Fruit fly (Drosophila melanogaster) whole organism, wandering third instar larva: ENCODE results near the gene Tg.
A peak's percentile ranks its signal among the peaks of the same experiment; 100 is the strongest.

Experiments
- Abd-B ChIP-seq: fragments of >200 bp; optimal IDR thresholded peaks from 2 replicates; lab custom pipeline; 2017; ENCODE audit warnings: missing biosample characterization, missing genetic modification characterization
- CrebA ChIP-seq: fragments of 200-800 bp; sonication (Bioruptor generic); optimal IDR thresholded peaks from 2 replicates; lab custom pipeline; 2016; ENCODE audit warnings: missing biosample characterization, mild to moderate bottlenecking, missing genetic modification characterization, borderline replicate concordance
- Dfd ChIP-seq: fragments of >200 bp; optimal IDR thresholded peaks from 2 replicates; lab custom pipeline; 2017; ENCODE audit warnings: missing biosample characterization, missing genetic modification characterization
- Dif ChIP-seq: fragments of 200-275, 200-300 bp; sonication (Bioruptor generic); optimal IDR thresholded peaks from 2 replicates; lab custom pipeline; 2018; ENCODE audit warnings: missing biosample characterization, missing genetic modification characterization; ENCODE audit not compliant: partially characterized antibody
- GATAd ChIP-seq: sonication (Bioruptor generic); optimal IDR thresholded peaks from 2 replicates; lab custom pipeline; 2016; ENCODE audit warnings: missing biosample characterization, missing genetic modification characterization
- HLH106 ChIP-seq: fragments of 200-800 bp; optimal IDR thresholded peaks from 3 replicates; lab custom pipeline; 2019; ENCODE audit warnings: missing biosample characterization, mild to moderate bottlenecking, missing genetic modification characterization, moderate library complexity
- Hnf4 ChIP-seq: fragments of 200-800 bp; sonication (Bioruptor generic); optimal IDR thresholded peaks from 2 replicates; lab custom pipeline; 2016; ENCODE audit warnings: missing biosample characterization, mild to moderate bottlenecking, missing genetic modification characterization
- Hr78 ChIP-seq: fragments of >200 bp; optimal IDR thresholded peaks from 2 replicates; lab custom pipeline; 2017; ENCODE audit warnings: missing biosample characterization, missing genetic modification characterization
- Hr83 ChIP-seq: fragments of 200-300 bp; sonication (Bioruptor generic); optimal IDR thresholded peaks from 2 replicates; lab custom pipeline; 2016; ENCODE audit warnings: missing biosample characterization, mild to moderate bottlenecking, missing genetic modification characterization, moderate library complexity; ENCODE audit not compliant: poor library complexity, severe bottlenecking
- Myc ChIP-seq: fragments of >200 bp; optimal IDR thresholded peaks from 2 replicates; lab custom pipeline; 2017
- N ChIP-seq: fragments of >200 bp; optimal IDR thresholded peaks from 2 replicates; lab custom pipeline; 2018; ENCODE audit warnings: missing biosample characterization, missing external identifiers, missing genetic modification characterization
- OdsH ChIP-seq: fragments of 200-800 bp; sonication (Bioruptor generic); optimal IDR thresholded peaks from 2 replicates; lab custom pipeline; 2016; ENCODE audit warnings: missing biosample characterization, mild to moderate bottlenecking, missing genetic modification characterization
- Rel ChIP-seq, 2 experiments: fragments of 200-800 bp; sonication (Bioruptor generic) in 1 of 2; optimal IDR thresholded peaks; 2 replicates in 1 of 2; 3 replicates in 1 of 2; lab custom pipeline; 2016 to 2019; ENCODE audit warnings: mild to moderate bottlenecking in 2 of 2, missing biosample characterization in 2 of 2, missing genetic modification characterization in 2 of 2, moderate library complexity in 1 of 2
- Sp1 ChIP-seq: fragments of 200-800 bp; sonication (Bioruptor generic); optimal IDR thresholded peaks from 3 replicates; lab custom pipeline; 2019; ENCODE audit warnings: missing biosample characterization, mild to moderate bottlenecking, missing genetic modification characterization, moderate library complexity
- br ChIP-seq: fragments of 200-800 bp; sonication (Bioruptor generic); optimal IDR thresholded peaks from 2 replicates; lab custom pipeline; 2016; ENCODE audit warnings: missing biosample characterization, missing genetic modification characterization
- dl ChIP-seq, 2 experiments: fragments of 175-275, 200-275 bp in 1 of 2; fragments of 200-275 bp in 1 of 2; sonication (Bioruptor generic); optimal IDR thresholded peaks; lab custom pipeline; 2018; ENCODE audit warnings: mild to moderate bottlenecking in 2 of 2, missing biosample characterization in 2 of 2, missing genetic modification characterization in 2 of 2, moderate library complexity in 2 of 2; ENCODE audit not compliant: partially characterized antibody in 2 of 2, insufficient read depth in 1 of 2
- dmrt93B ChIP-seq: fragments of 200-800 bp; sonication (Bioruptor generic); optimal IDR thresholded peaks from 2 replicates; lab custom pipeline; 2018; ENCODE audit warnings: missing biosample characterization, mild to moderate bottlenecking, missing genetic modification characterization
- dsf ChIP-seq: sonication (Bioruptor generic); optimal IDR thresholded peaks from 2 replicates; lab custom pipeline; 2016; ENCODE audit warnings: missing biosample characterization, missing genetic modification characterization, borderline replicate concordance
- ey ChIP-seq: fragments of 200-800 bp; sonication (Bioruptor generic); optimal IDR thresholded peaks from 2 replicates; lab custom pipeline; 2016; ENCODE audit warnings: missing biosample characterization, missing genetic modification characterization
- foxo ChIP-seq, 2 experiments: fragments of 200-800 bp; sonication (Bioruptor generic); optimal IDR thresholded peaks; 2 replicates in 1 of 2; 3 replicates in 1 of 2; lab custom pipeline; 2016 to 2017; ENCODE audit warnings: missing biosample characterization in 2 of 2, missing genetic modification characterization in 2 of 2
- fru ChIP-seq: fragments of 200-800 bp; sonication (Bioruptor generic); optimal IDR thresholded peaks from 3 replicates; lab custom pipeline; 2016; ENCODE audit warnings: missing biosample characterization, mild to moderate bottlenecking, missing genetic modification characterization
- h ChIP-seq: fragments of 200-800 bp; sonication (Bioruptor generic); optimal IDR thresholded peaks from 3 replicates; lab custom pipeline; 2016; ENCODE audit warnings: missing biosample characterization, mild to moderate bottlenecking, missing genetic modification characterization
- jim ChIP-seq: fragments of 175-275, 200-325 bp; sonication (Bioruptor generic); optimal IDR thresholded peaks from 2 replicates; lab custom pipeline; 2016; ENCODE audit warnings: missing biosample characterization, mild to moderate bottlenecking, missing genetic modification characterization
- lola ChIP-seq: fragments of >200 bp; optimal IDR thresholded peaks from 2 replicates; lab custom pipeline; 2017; ENCODE audit warnings: missing biosample characterization, missing genetic modification characterization
- pan ChIP-seq: fragments of >200 bp; optimal IDR thresholded peaks from 2 replicates; lab custom pipeline; 2017
- psq ChIP-seq: fragments of 200-800 bp; sonication (Bioruptor generic); optimal IDR thresholded peaks from 3 replicates; lab custom pipeline; 2017; ENCODE audit warnings: missing biosample characterization, mild to moderate bottlenecking, missing genetic modification characterization, moderate library complexity
- rgr ChIP-seq: fragments of 200-800 bp; sonication (Bioruptor generic); optimal IDR thresholded peaks from 3 replicates; lab custom pipeline; 2016; ENCODE audit warnings: missing biosample characterization, mild to moderate bottlenecking, missing genetic modification characterization
- sage ChIP-seq: fragments of 200-800 bp; sonication (Bioruptor generic); optimal IDR thresholded peaks from 2 replicates; lab custom pipeline; 2016; ENCODE audit warnings: missing biosample characterization, mild to moderate bottlenecking, missing genetic modification characterization
- sv ChIP-seq: fragments of 200-800 bp; sonication (Bioruptor generic); optimal IDR thresholded peaks from 3 replicates; lab custom pipeline; 2016; ENCODE audit warnings: missing biosample characterization, missing genetic modification characterization
- woc ChIP-seq: sonication (Bioruptor generic); optimal IDR thresholded peaks from 2 replicates; lab custom pipeline; 2016; ENCODE audit warnings: missing biosample characterization, mild to moderate bottlenecking, missing genetic modification characterization

Tg gene

dm6 chr2L:8009283-8010211 is 1.7 kb upstream of the Tg start, which contains the start of gene CG12560 (continued):
- no peak for TF ChIP-seq rgr
- no peak for TF ChIP-seq Myc
- TF ChIP-seq sage (GFP tag; lab: Kevin White, UChicago) = no peak
- no peak for TF ChIP-seq N (GFP tag; lab: Kevin White, UChicago)
- no peak for TF ChIP-seq Dfd
- TF ChIP-seq woc (GFP tag; lab: Kevin White, UChicago) = no peak
- TF ChIP-seq h = no peak
- TF ChIP-seq ey (GFP tag; lab: Kevin White, UChicago) = no peak
- no peak for TF ChIP-seq sv (GFP tag; lab: Kevin White, UChicago)
- no peak for TF ChIP-seq pan (lab: Kevin White, UChicago)
- no peak for TF ChIP-seq GATAd (GFP tag; lab: Kevin White, UChicago)

dm6 chr2L:8012551-8012950 is 1.3 kb downstream of the Tg start:
- TF ChIP-seq dl (GFP tag; optimal IDR thresholded peaks at IDR 0.05; lab: Kevin White, UChicago; ENCODE audit: insufficient read depth in 1 of 2, partially characterized antibody in 2 of 2) (peak in 1 of 2 experiments; percentile 29), h (no peak), OdsH (GFP tag; lab: Kevin White, UChicago) (no peak), dmrt93B (no peak), Dif (GFP tag; lab: Kevin White, UChicago) (peak; percentile 29), sage (GFP tag; lab: Kevin White, UChicago) (no peak), Hr83 (GFP tag; lab: Kevin White, UChicago) (no peak), dsf (GFP tag; lab: Kevin White, UChicago) (no peak), Dfd (no peak), Rel (GFP tag; optimal IDR thresholded peaks at IDR 0.05; lab: Kevin White, UChicago) (no peak), Rel (tag; optimal IDR thresholded peaks at IDR 0.05; lab: Kevin White, UChicago) (no peak), woc (GFP tag; lab: Kevin White, UChicago) (no peak), jim (GFP tag; lab: Kevin White, UChicago) (no peak)

dm6 chr2L:8024325-8024724 is 13.1 kb downstream of the Tg start:
- TF ChIP-seq sage (GFP tag; lab: Kevin White, UChicago) (no peak), lola (GFP tag; lab: Kevin White, UChicago) (no peak), Rel (GFP tag; optimal IDR thresholded peaks at IDR 0.05; lab: Kevin White, UChicago) (no peak), Rel (tag; optimal IDR thresholded peaks at IDR 0.05; lab: Kevin White, UChicago) (no peak), h (no peak), Sp1 (no peak), Hr83 (GFP tag; lab: Kevin White, UChicago) (no peak), foxo (GFP tag; optimal IDR thresholded peaks at IDR 0.05; lab: Kevin White, UChicago) (no peak), woc (GFP tag; lab: Kevin White, UChicago) (no peak), CrebA (GFP tag; lab: Kevin White, UChicago) (no peak), Dif (GFP tag; lab: Kevin White, UChicago) (no peak), Hnf4 (GFP tag; lab: Kevin White, UChicago) (no peak), Hr78 (no peak), Dfd (no peak), br (no peak), sv (GFP tag; lab: Kevin White, UChicago) (no peak), dsf (GFP tag; lab: Kevin White, UChicago) (no peak), psq (GFP tag; lab: Kevin White, UChicago) (no peak), fru (GFP tag; lab: Kevin White, UChicago) (no peak), Abd-B (no peak), HLH106 (no peak)

dm6 chr2L:8029160-8029852 is 18.1 kb downstream of the Tg start, which contains the start of gene baf:
baf (plus strand) TSS chr2L:8029462.
- TF ChIP-seq foxo (GFP tag; optimal IDR thresholded peaks at IDR 0.05; lab: Kevin White, UChicago) (no peak), dl (GFP tag; optimal IDR thresholded peaks at IDR 0.05; lab: Kevin White, UChicago; ENCODE audit: insufficient read depth in 1 of 2, partially characterized antibody in 2 of 2) (no peak), Rel (GFP tag; optimal IDR thresholded peaks at IDR 0.05; lab: Kevin White, UChicago) (no peak), Rel (tag; optimal IDR thresholded peaks at IDR 0.05; lab: Kevin White, UChicago) (peak; percentile 42), OdsH (GFP tag; lab: Kevin White, UChicago) (no peak), N (GFP tag; lab: Kevin White, UChicago) (no peak), woc (GFP tag; lab: Kevin White, UChicago) (no peak), jim (GFP tag; lab: Kevin White, UChicago) (no peak), lola (GFP tag; lab: Kevin White, UChicago) (no peak)
